Worm (Caenorhabditis elegans) whole organism, midembryonic: Measurements from ENCODE around the gene srx-26.

Experiments
- T22C8.4 ChIP-seq: fragments of 200-800 bp; sonication (Bioruptor generic); IDR thresholded peaks from 2 replicates; pipeline ENCODE4 v1.3.6; 2022; ENCODE audit warnings: missing genetic modification characterization, missing compliant biosample characterization
- cog-1 ChIP-seq: sonication (generic microtip); optimal IDR thresholded peaks from 2 replicates; lab custom pipeline; 2016; ENCODE audit warnings: missing genetic modification characterization, missing compliant biosample characterization
- flt-1 ChIP-seq: fragments of 200-800 bp; sonication (Bioruptor generic); IDR thresholded peaks from 2 replicates; pipeline ENCODE4 v1.3.6; 2022; ENCODE audit warnings: missing genetic modification characterization, missing compliant biosample characterization
- klf-2 ChIP-seq: fragments of 200-800 bp; sonication (Bioruptor generic); conservative IDR thresholded peaks from 2 replicates; pipeline ENCODE4 v1.3.6; 2022; ENCODE audit warnings: missing genetic modification reagents, missing genetic modification characterization, missing compliant biosample characterization
- med-1 ChIP-seq: sonication (generic microtip); optimal IDR thresholded peaks from 2 replicates; lab custom pipeline; 2017; ENCODE audit warnings: missing genetic modification characterization, mild to moderate bottlenecking, missing compliant biosample characterization, antibody characterized with exemption, missing genetic modification reagents; ENCODE audit not compliant: insufficient read depth
- ref-1 ChIP-seq: fragments of 200-800 bp; sonication (Bioruptor generic); conservative IDR thresholded peaks from 2 replicates; pipeline ENCODE4 v1.3.6; 2022; ENCODE audit warnings: missing genetic modification reagents, missing genetic modification characterization, missing compliant biosample characterization
- tab-1 ChIP-seq: fragments of 200-800 bp; sonication (Bioruptor generic); IDR thresholded peaks from 2 replicates; pipeline ENCODE4 v1.3.6; 2022; ENCODE audit warnings: missing genetic modification characterization, missing compliant biosample characterization
- ztf-23 ChIP-seq: fragments of 200-800 bp; sonication (Bioruptor generic); IDR thresholded peaks from 2 replicates; pipeline ENCODE4 v1.3.6; 2022; ENCODE audit warnings: missing genetic modification reagents, missing genetic modification characterization, missing compliant biosample characterization
- ztf-29 ChIP-seq: fragments of 200-800 bp; sonication (Bioruptor generic); IDR thresholded peaks from 2 replicates; pipeline ENCODE4 v1.3.6; 2022; ENCODE audit warnings: missing genetic modification reagents, missing genetic modification characterization, missing compliant biosample characterization

Gene srx-26

DNA sequence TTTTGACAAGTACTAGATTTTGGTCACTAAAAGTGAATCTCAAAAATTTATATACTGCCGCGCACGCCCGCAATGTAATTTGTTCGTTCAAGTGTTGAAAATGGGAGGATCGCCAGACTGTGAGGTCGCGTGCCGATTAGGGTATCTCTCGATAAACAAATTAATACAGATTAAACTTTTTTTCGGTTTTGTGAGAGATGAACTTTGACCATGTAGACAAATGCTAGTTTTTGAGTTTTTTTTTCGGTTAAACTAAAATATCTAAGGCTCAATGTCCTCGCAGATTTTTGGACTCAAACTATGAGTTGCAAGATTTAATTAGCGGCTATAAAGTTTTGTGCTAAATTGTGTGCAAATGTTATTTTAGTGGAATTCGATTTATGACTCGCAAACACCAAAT lies 16.8 kb upstream of the srx-26 start, which contains the start of gene dhs-15:
Gene dhs-15 (minus strand): TSS at position 101 of the 400 bp plus-strand sequence.
- TF ChIP-seq ztf-29 (GFP tag; lab: Robert Waterston, UW) (no peak), tab-1 (GFP tag; lab: Robert Waterston, UW) (no peak), ref-1 (GFP tag; lab: Robert Waterston, UW) (no peak), cog-1 (tag; lab: Kevin White, UChicago) (no peak), klf-2 (GFP tag; lab: Robert Waterston, UW) (no peak), ztf-23 (GFP tag; lab: Robert Waterston, UW) (no peak), T22C8.4 (GFP tag; lab: Robert Waterston, UW) (no peak), med-1 (GFP tag; lab: Kevin White, UChicago) (no peak), flt-1 (GFP tag; lab: Robert Waterston, UW) (no peak)

DNA sequence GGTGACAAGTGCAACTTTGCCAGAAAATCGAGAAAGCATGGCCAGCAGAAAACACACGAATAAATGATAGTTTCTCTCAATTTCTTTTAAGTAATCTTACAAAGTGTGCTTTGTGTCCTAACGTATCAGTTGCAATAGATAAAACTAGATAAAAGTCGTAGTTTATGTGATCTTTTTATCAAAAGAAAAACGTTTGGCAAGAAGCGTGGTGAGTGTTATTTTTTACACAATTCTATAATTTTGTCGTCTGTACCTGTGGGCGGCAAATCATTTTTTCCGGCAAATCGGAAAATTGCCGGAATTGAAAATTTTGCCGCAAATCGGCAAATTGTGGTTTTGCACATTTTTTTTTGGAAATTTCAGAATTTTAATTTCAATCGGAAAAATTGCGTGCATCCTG lies 14.6 kb upstream of the srx-26 start, which contains the start of gene R05D8.9:
Gene R05D8.9 (minus strand): TSS at position 101 of the 400 bp plus-strand sequence.
- no peak for TF ChIP-seq tab-1 (GFP tag; lab: Robert Waterston, UW)
- TF ChIP-seq ztf-29 (GFP tag; lab: Robert Waterston, UW) = no peak
- no peak for TF ChIP-seq flt-1 (GFP tag; lab: Robert Waterston, UW)
- no peak for TF ChIP-seq ztf-23 (GFP tag; lab: Robert Waterston, UW)
- no peak for TF ChIP-seq T22C8.4 (GFP tag; lab: Robert Waterston, UW)
- TF ChIP-seq cog-1 (tag; lab: Kevin White, UChicago) = no peak
- no peak for TF ChIP-seq ref-1 (GFP tag; lab: Robert Waterston, UW)
- no peak for TF ChIP-seq klf-2 (GFP tag; lab: Robert Waterston, UW)
- TF ChIP-seq med-1 (GFP tag; lab: Kevin White, UChicago) = no peak

DNA sequence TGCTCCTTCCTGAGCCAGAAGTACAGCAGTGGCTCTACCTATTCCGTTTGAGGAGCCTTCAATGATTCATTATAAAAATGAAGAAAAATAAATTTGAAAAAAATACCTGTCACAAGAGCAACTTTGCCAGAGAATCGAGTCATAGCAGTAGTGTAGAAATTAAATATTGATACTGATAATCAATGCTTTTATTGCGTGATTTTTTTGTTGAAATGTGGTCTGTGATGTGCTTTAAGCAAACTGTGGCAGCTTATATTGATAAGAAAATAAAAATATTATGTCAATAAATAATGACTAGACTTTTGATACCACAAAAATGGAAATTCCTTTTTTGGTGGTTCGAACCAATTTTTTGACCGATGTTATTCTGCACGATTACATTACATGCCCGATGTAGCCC lies 12.1 kb upstream of the srx-26 start, which contains the start of gene dhs-14:
Gene dhs-14 (minus strand): TSS at position 149 of the 400 bp plus-strand sequence.
- TF ChIP-seq med-1 (GFP tag; lab: Kevin White, UChicago) (no peak), T22C8.4 (GFP tag; lab: Robert Waterston, UW) (no peak), cog-1 (tag; lab: Kevin White, UChicago) (no peak), ztf-23 (GFP tag; lab: Robert Waterston, UW) (no peak), ref-1 (GFP tag; lab: Robert Waterston, UW) (no peak)

- TF ChIP-seq flt-1 (GFP tag; lab: Robert Waterston, UW) = no peak
- TF ChIP-seq tab-1 (GFP tag; lab: Robert Waterston, UW) = no peak
- no peak for TF ChIP-seq ref-1 (GFP tag; lab: Robert Waterston, UW)
- TF ChIP-seq ztf-23 (GFP tag; lab: Robert Waterston, UW) = no peak
- no peak for TF ChIP-seq cog-1 (tag; lab: Kevin White, UChicago)
- TF ChIP-seq med-1 (GFP tag; lab: Kevin White, UChicago) = no peak
- TF ChIP-seq klf-2 (GFP tag; lab: Robert Waterston, UW) = no peak
These were observed 10.2 kb upstream of the srx-26 start, which contains the start of gene R05D8.7 for ce11 chrV:2763105-2763504. TSS of gene R05D8.7 (minus strand) at chrV:2763208.

- no peak for TF ChIP-seq ztf-23 (GFP tag; lab: Robert Waterston, UW)
- TF ChIP-seq klf-2 (GFP tag; lab: Robert Waterston, UW) = no peak
- TF ChIP-seq flt-1 (GFP tag; lab: Robert Waterston, UW) = no peak
- no peak for TF ChIP-seq ztf-29 (GFP tag; lab: Robert Waterston, UW)
- no peak for TF ChIP-seq T22C8.4 (GFP tag; lab: Robert Waterston, UW)
- TF ChIP-seq cog-1 (tag; lab: Kevin White, UChicago) = no peak
- TF ChIP-seq tab-1 (GFP tag; lab: Robert Waterston, UW) = no peak
- no peak for TF ChIP-seq ref-1 (GFP tag; lab: Robert Waterston, UW)
These were observed 8.6 kb upstream of the srx-26 start for ce11 chrV:2761470-2761869.

DNA sequence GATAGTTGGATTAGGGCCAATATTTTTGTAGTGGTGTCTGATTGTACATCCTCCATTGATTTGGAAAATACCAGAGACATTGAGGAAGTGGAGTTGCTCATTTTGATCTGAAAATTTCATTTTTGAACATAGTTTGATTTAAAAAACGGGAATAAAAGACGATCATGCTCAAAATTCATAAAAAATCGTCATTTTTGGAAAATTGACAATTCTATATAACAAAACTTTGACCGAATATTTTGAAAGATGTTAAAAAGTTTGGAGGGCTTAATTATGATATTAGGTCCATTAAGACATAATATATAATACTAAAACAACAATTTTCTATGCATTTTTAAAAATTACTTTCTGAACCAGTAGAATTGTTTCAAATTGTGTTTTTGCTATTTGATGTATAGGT lies 6.5 kb upstream of the srx-26 start, which contains the start of gene srg-58:
Gene srg-58 (minus strand): TSS at position 101 of the 400 bp plus-strand sequence.
- TF ChIP-seq tab-1 (GFP tag; lab: Robert Waterston, UW) = no peak
- TF ChIP-seq med-1 (GFP tag; lab: Kevin White, UChicago) = no peak
- TF ChIP-seq ztf-23 (GFP tag; lab: Robert Waterston, UW) = no peak
- TF ChIP-seq T22C8.4 (GFP tag; lab: Robert Waterston, UW) = no peak
- TF ChIP-seq ref-1 (GFP tag; lab: Robert Waterston, UW) = no peak
- TF ChIP-seq klf-2 (GFP tag; lab: Robert Waterston, UW) = no peak
- no peak for TF ChIP-seq ztf-29 (GFP tag; lab: Robert Waterston, UW)
- no peak for TF ChIP-seq flt-1 (GFP tag; lab: Robert Waterston, UW)
- no peak for TF ChIP-seq cog-1 (tag; lab: Kevin White, UChicago)

DNA sequence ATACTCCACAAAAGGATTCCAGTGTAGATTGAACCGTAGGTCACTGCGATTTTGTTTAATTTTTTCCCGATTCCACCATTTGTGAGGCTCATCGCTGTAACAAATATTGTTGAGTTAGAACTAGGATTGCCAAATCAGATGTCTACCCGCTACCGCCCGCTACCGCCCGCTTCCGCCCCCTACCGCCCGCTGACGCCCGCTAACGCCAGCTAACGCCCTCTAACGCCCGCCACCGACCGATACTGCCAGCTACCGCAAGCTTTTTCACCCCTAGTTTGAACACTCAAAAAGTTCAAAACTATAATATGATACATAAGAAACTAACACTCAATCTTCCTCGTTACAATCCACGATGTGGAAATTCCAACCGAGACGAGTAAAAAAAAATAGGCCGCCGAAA lies 5.5 kb upstream of the srx-26 start:
- no peak for TF ChIP-seq ref-1 (GFP tag; lab: Robert Waterston, UW)
- 0 out of 2 replicates have a peak, but pooled peaks have one; percentile 11 for TF ChIP-seq klf-2 (GFP tag; lab: Robert Waterston, UW)
- 0 out of 2 replicates have a peak, but pooled peaks have one; percentile 39 for TF ChIP-seq tab-1 (GFP tag; lab: Robert Waterston, UW)

ce11 chrV:2757226-2757893 lies 4.5 kb upstream of the srx-26 start, which contains the start of gene srx-28:
TSS of gene srx-28 (minus strand) at chrV:2757276.
- TF ChIP-seq T22C8.4 (GFP tag; lab: Robert Waterston, UW) (no peak), med-1 (GFP tag; lab: Kevin White, UChicago) (no peak), ztf-29 (GFP tag; lab: Robert Waterston, UW) (no peak)

- TF ChIP-seq ztf-23 (GFP tag; lab: Robert Waterston, UW) = no peak
- no peak for TF ChIP-seq ztf-29 (GFP tag; lab: Robert Waterston, UW)
- TF ChIP-seq ref-1 (GFP tag; lab: Robert Waterston, UW) = no peak
- no peak for TF ChIP-seq med-1 (GFP tag; lab: Kevin White, UChicago)
- TF ChIP-seq T22C8.4 (GFP tag; lab: Robert Waterston, UW) = no peak
- TF ChIP-seq tab-1 (GFP tag; lab: Robert Waterston, UW) = no peak
- TF ChIP-seq cog-1 (tag; lab: Kevin White, UChicago) = no peak
- TF ChIP-seq flt-1 (GFP tag; lab: Robert Waterston, UW) = no peak
- TF ChIP-seq klf-2 (GFP tag; lab: Robert Waterston, UW) = no peak
These were observed 2.9 kb downstream of the srx-26 start, which contains the start of gene srx-24 for ce11 chrV:2750006-2750405. TSS of gene srx-24 (minus strand) at chrV:2750106.
